Worm (Caenorhabditis elegans) whole organism, L4 larva: ENCODE measurements around the gene hrg-5.

Experiments
- D1046.2 ChIP-seq: fragments of 200-800 bp; sonication (Bioruptor generic); IDR thresholded peaks from 2 replicates; pipeline ENCODE4 v1.3.6; 2022; ENCODE audit warnings: missing genetic modification characterization, missing compliant biosample characterization
- F10B5.3 ChIP-seq: sonication (generic microtip); optimal IDR thresholded peaks from 2 replicates; lab custom pipeline; 2016; ENCODE audit warnings: mild to moderate bottlenecking, missing genetic modification characterization, missing compliant biosample characterization
- F49E8.2 ChIP-seq: sonication (generic microtip); optimal IDR thresholded peaks from 2 replicates; lab custom pipeline; 2016; ENCODE audit warnings: missing compliant biosample characterization, mild to moderate bottlenecking, missing genetic modification characterization, borderline replicate concordance
- R02D3.7 ChIP-seq: fragments of 150-350 bp; sonication (generic microtip); optimal IDR thresholded peaks from 3 replicates; lab custom pipeline; 2014; ENCODE audit warnings: missing biosample characterization, missing genetic modification characterization
- T26A8.4 ChIP-seq: fragments of 200-800 bp; sonication (Bioruptor generic); IDR thresholded peaks from 2 replicates; pipeline ENCODE4 v1.3.6; 2022; ENCODE audit warnings: missing genetic modification characterization, missing compliant biosample characterization
- Y5F2A.4 ChIP-seq: fragments of 200-800 bp; sonication (Bioruptor generic); optimal IDR thresholded peaks from 2 replicates; lab custom pipeline; 2018; ENCODE audit warnings: mild to moderate bottlenecking, missing genetic modification characterization, missing compliant biosample characterization
- ZK546.5 ChIP-seq, 2 experiments: sonication (generic microtip); optimal IDR thresholded peaks; 2 replicates each; lab custom pipeline; 2017; ENCODE audit warnings: missing biosample characterization in 2 of 2, missing genetic modification characterization in 2 of 2
- aha-1 ChIP-seq: fragments of 150-350 bp; peaks from one replicate; lab custom pipeline; 2014; ENCODE audit warnings: missing biosample characterization, missing genetic modification characterization
- arid-1 ChIP-seq: fragments of 200-800 bp; sonication (Bioruptor generic); conservative IDR thresholded peaks from 2 replicates; pipeline ENCODE4 v1.3.6; 2022; ENCODE audit warnings: missing genetic modification reagents, missing genetic modification characterization, missing compliant biosample characterization
- attf-4 ChIP-seq: sonication (generic microtip); optimal IDR thresholded peaks from 3 replicates; lab custom pipeline; 2017; ENCODE audit warnings: missing biosample characterization, missing genetic modification characterization
- ceh-28 ChIP-seq: fragments of 150-350 bp; optimal IDR thresholded peaks from 2 replicates; lab custom pipeline; 2014; ENCODE audit warnings: missing biosample characterization, missing genetic modification reagents, missing genetic modification characterization
- ceh-62 ChIP-seq: sonication (generic microtip); optimal IDR thresholded peaks from 2 replicates; lab custom pipeline; 2017; ENCODE audit warnings: missing biosample characterization, missing genetic modification characterization
- ces-1 ChIP-seq: fragments of 150-350 bp; sonication (generic microtip); optimal IDR thresholded peaks from 4 replicates; lab custom pipeline; 2014; ENCODE audit warnings: missing biosample characterization, missing genetic modification reagents, missing genetic modification characterization
- dmd-6 ChIP-seq: fragments of 200-800 bp; sonication (Bioruptor generic); IDR thresholded peaks from 2 replicates; pipeline ENCODE4 v1.3.6; 2022; ENCODE audit warnings: missing genetic modification reagents, missing genetic modification characterization, missing compliant biosample characterization
- dve-1 ChIP-seq: sonication (generic microtip); optimal IDR thresholded peaks from 2 replicates; lab custom pipeline; 2017; ENCODE audit warnings: antibody characterized with exemption, mild to moderate bottlenecking, missing genetic modification characterization, missing compliant biosample characterization; ENCODE audit not compliant: insufficient read depth
- egl-43 ChIP-seq: fragments of 200-800 bp; sonication (Bioruptor generic); IDR thresholded peaks from 2 replicates; pipeline ENCODE4 v1.3.6; 2022; ENCODE audit warnings: missing genetic modification reagents, missing genetic modification characterization, missing compliant biosample characterization
- fkh-10 ChIP-seq: fragments of 150-350 bp; optimal IDR thresholded peaks from 2 replicates; lab custom pipeline; 2014; ENCODE audit warnings: missing biosample characterization, missing genetic modification reagents, missing genetic modification characterization
- gei-8 ChIP-seq: fragments of 200-800 bp; sonication (Bioruptor generic); optimal IDR thresholded peaks from 2 replicates; lab custom pipeline; 2018; ENCODE audit warnings: mild to moderate bottlenecking, missing genetic modification characterization, missing compliant biosample characterization
- hif-1 ChIP-seq, 2 experiments: sonication (generic microtip); optimal IDR thresholded peaks; 2 replicates each; lab custom pipeline; 2016 to 2017; ENCODE audit warnings: missing compliant biosample characterization in 2 of 2, missing genetic modification characterization in 2 of 2, missing genetic modification reagents in 2 of 2, missing genotype in 2 of 2, mild to moderate bottlenecking in 1 of 2
- hlh-11 ChIP-seq: fragments of 200-800 bp; sonication (Bioruptor generic); optimal IDR thresholded peaks from 2 replicates; lab custom pipeline; 2018; ENCODE audit warnings: mild to moderate bottlenecking, missing genetic modification characterization, missing compliant biosample characterization
- hlh-30 ChIP-seq: sonication (generic microtip); optimal IDR thresholded peaks from 2 replicates; lab custom pipeline; 2017; ENCODE audit warnings: antibody characterized with exemption, mild to moderate bottlenecking, missing genetic modification characterization, missing compliant biosample characterization; ENCODE audit not compliant: insufficient read depth
- hmg-1.1 ChIP-seq: fragments of 200-800 bp; sonication (Bioruptor generic); IDR thresholded peaks from 2 replicates; pipeline ENCODE4 v1.3.6; 2022; ENCODE audit warnings: missing genetic modification reagents, missing genetic modification characterization, missing compliant biosample characterization
- jun-1 ChIP-seq: fragments of 150-350 bp; optimal IDR thresholded peaks from 2 replicates; lab custom pipeline; 2014; ENCODE audit warnings: missing biosample characterization, missing genetic modification reagents, missing genetic modification characterization
- lin-38 ChIP-seq: fragments of 200-800 bp; sonication (Bioruptor generic); IDR thresholded peaks from 2 replicates; pipeline ENCODE4 v1.3.6; 2022; ENCODE audit warnings: missing genetic modification reagents, missing genetic modification characterization, missing compliant biosample characterization
- mep-1 ChIP-seq: fragments of 150-350 bp; sonication (generic microtip); optimal IDR thresholded peaks from 3 replicates; lab custom pipeline; 2014; ENCODE audit warnings: missing biosample characterization, missing genetic modification characterization
- nhr-10 ChIP-seq: fragments of 150-350 bp; optimal IDR thresholded peaks from 2 replicates; lab custom pipeline; 2014; ENCODE audit warnings: missing biosample characterization, missing genetic modification characterization
- nhr-11 ChIP-seq: fragments of 150-350 bp; optimal IDR thresholded peaks from 2 replicates; lab custom pipeline; 2014; ENCODE audit warnings: missing biosample characterization, missing genetic modification characterization
- nhr-111 ChIP-seq: fragments of 200-800 bp; sonication (Bioruptor generic); optimal IDR thresholded peaks from 2 replicates; lab custom pipeline; 2018; ENCODE audit warnings: mild to moderate bottlenecking, missing genetic modification characterization, missing compliant biosample characterization
- nhr-25 ChIP-seq: sonication (generic microtip); optimal IDR thresholded peaks from 2 replicates; lab custom pipeline; 2017; ENCODE audit warnings: missing genetic modification characterization, mild to moderate bottlenecking, missing compliant biosample characterization, antibody characterized with exemption, moderate library complexity, borderline replicate concordance; ENCODE audit not compliant: insufficient read depth
- nhr-28 ChIP-seq: fragments of 150-350 bp; optimal IDR thresholded peaks from 2 replicates; lab custom pipeline; 2014; ENCODE audit warnings: missing biosample characterization, missing genetic modification characterization
- nhr-41 ChIP-seq: fragments of 200-800 bp; sonication (Bioruptor generic); IDR thresholded peaks from 2 replicates; pipeline ENCODE4 v1.3.6; 2022; ENCODE audit warnings: missing genetic modification reagents, missing genetic modification characterization, missing compliant biosample characterization
- nhr-42 ChIP-seq: fragments of 200-800 bp; sonication (Bioruptor generic); IDR thresholded peaks from 2 replicates; pipeline ENCODE4 v1.3.6; 2022; ENCODE audit warnings: missing genetic modification characterization, missing compliant biosample characterization
- nhr-76 ChIP-seq: fragments of 150-350 bp; optimal IDR thresholded peaks from 2 replicates; lab custom pipeline; 2014; ENCODE audit warnings: missing biosample characterization, missing genetic modification characterization
- nhr-77 ChIP-seq: fragments of 150-350 bp; optimal IDR thresholded peaks from 2 replicates; lab custom pipeline; 2014; ENCODE audit warnings: missing biosample characterization, missing genetic modification characterization
- php-3 ChIP-seq: fragments of 200-800 bp; sonication (Bioruptor generic); IDR thresholded peaks from 2 replicates; pipeline ENCODE4 v1.3.6; 2022; ENCODE audit warnings: missing genetic modification reagents, missing genetic modification characterization, missing compliant biosample characterization
- spr-1 ChIP-seq: sonication (generic microtip); optimal IDR thresholded peaks from 2 replicates; lab custom pipeline; 2016; ENCODE audit warnings: mild to moderate bottlenecking, missing genetic modification characterization, missing compliant biosample characterization
- spr-3 ChIP-seq: fragments of 200-800 bp; sonication (Bioruptor generic); optimal IDR thresholded peaks from 2 replicates; lab custom pipeline; 2018; ENCODE audit warnings: mild to moderate bottlenecking, missing genetic modification characterization, missing compliant biosample characterization
- tag-97 ChIP-seq: fragments of 200-800 bp; sonication (Bioruptor generic); IDR thresholded peaks from 2 replicates; pipeline ENCODE4 v1.3.6; 2022; ENCODE audit warnings: missing genetic modification characterization, missing compliant biosample characterization
- unc-62 ChIP-seq, 3 experiments: fragments of 150-350 bp in 1 of 3; sonication (generic microtip); optimal IDR thresholded peaks in 2 of 3; peaks in 1 of 3; 1 replicate in 1 of 3; 2 replicates in 2 of 3; lab custom pipeline; 2014 to 2017; ENCODE audit warnings: missing biosample characterization in 3 of 3, missing genetic modification characterization in 3 of 3, missing genetic modification reagents in 3 of 3, missing genotype in 1 of 3
- zag-1 ChIP-seq: fragments of 150-350 bp; optimal IDR thresholded peaks from 2 replicates; lab custom pipeline; 2014; ENCODE audit warnings: missing biosample characterization, missing genetic modification characterization
- ztf-11 ChIP-seq: fragments of 150-350 bp; optimal IDR thresholded peaks from 2 replicates; lab custom pipeline; 2014; ENCODE audit warnings: missing biosample characterization, missing genetic modification characterization

Gene hrg-5

DNA sequence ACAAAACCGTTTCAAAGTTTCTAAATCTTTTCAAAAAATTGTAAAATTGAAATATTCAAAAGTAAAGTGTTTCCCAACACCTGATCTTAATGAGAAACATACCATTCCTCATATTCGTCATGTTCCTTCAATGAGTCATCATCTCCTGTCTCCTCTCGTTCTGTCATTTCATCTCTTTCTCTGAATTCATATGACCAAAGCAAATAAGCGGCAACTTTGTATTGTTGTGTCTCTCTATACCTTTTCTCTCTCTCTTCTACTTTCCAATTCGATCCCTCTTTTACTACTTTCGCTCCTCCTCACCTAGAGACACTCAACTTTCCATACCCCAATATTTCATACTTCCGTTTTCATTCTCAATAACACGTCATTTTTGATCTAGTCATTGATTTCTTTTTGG, 21.0 kb downstream of the hrg-5 start (continued):
- TF ChIP-seq nhr-77 (tag; lab: Kevin White, UChicago) = no peak
- TF ChIP-seq arid-1 (GFP tag; lab: Robert Waterston, UW) = no peak
- TF ChIP-seq dve-1 (tag; lab: Kevin White, UChicago) = peak; percentile 29
- no peak for TF ChIP-seq F49E8.2 (tag; lab: Kevin White, UChicago)
- TF ChIP-seq nhr-10 (tag; lab: Kevin White, UChicago) = no peak
- no peak for TF ChIP-seq ceh-28 (tag; lab: Kevin White, UChicago)
- peak; percentile 70 for TF ChIP-seq hlh-30 (tag; lab: Kevin White, UChicago)
- no peak for TF ChIP-seq ceh-62 (tag; lab: Kevin White, UChicago)
- no peak for TF ChIP-seq F10B5.3
- no peak for TF ChIP-seq nhr-111
- TF ChIP-seq nhr-28 (tag; lab: Kevin White, UChicago) = peak; percentile 29
- TF ChIP-seq zag-1 (tag; lab: Kevin White, UChicago) = no peak
- TF ChIP-seq spr-1 = no peak
- TF ChIP-seq attf-4 (tag; lab: Kevin White, UChicago) = no peak
- TF ChIP-seq lin-38 (GFP tag; lab: Robert Waterston, UW) = no peak
- TF ChIP-seq hlh-11 (tag; lab: Kevin White, UChicago) = no peak
- TF ChIP-seq nhr-11 = no peak
- no peak for TF ChIP-seq hif-1 (tag; optimal IDR thresholded peaks at IDR 0.05; lab: Kevin White, UChicago)
- no peak for TF ChIP-seq D1046.2 (GFP tag; lab: Robert Waterston, UW)
- TF ChIP-seq nhr-42 = no peak
- no peak for TF ChIP-seq T26A8.4 (GFP tag; lab: Robert Waterston, UW)
- no peak for TF ChIP-seq jun-1 (tag; lab: Kevin White, UChicago)
- TF ChIP-seq hmg-1.1 (GFP tag; lab: Robert Waterston, UW) = 0 out of 2 replicates have a peak, but pooled peaks have one; percentile 38
- TF ChIP-seq php-3 (GFP tag; lab: Robert Waterston, UW) = no peak
- no peak for TF ChIP-seq nhr-76 (tag; lab: Kevin White, UChicago)
- no peak for TF ChIP-seq egl-43 (GFP tag; lab: Robert Waterston, UW)
- TF ChIP-seq R02D3.7 (tag; lab: Kevin White, UChicago) = no peak
- no peak for TF ChIP-seq ZK546.5 (tag; optimal IDR thresholded peaks at IDR 0.05; lab: Kevin White, UChicago)
- TF ChIP-seq mep-1 = peak; percentile 14
- no peak for TF ChIP-seq fkh-10
- no peak for TF ChIP-seq ces-1 (GFP tag; lab: Kevin White, UChicago)
- TF ChIP-seq dmd-6 (GFP tag; lab: Robert Waterston, UW) = peak; percentile 18; the same call in 1 of the 2 replicates
- no peak for TF ChIP-seq ztf-11
- no peak for TF ChIP-seq aha-1 (tag; lab: Kevin White, UChicago)
- no peak for TF ChIP-seq tag-97 (GFP tag; lab: Robert Waterston, UW)
- TF ChIP-seq Y5F2A.4 (GFP tag; lab: Kevin White, UChicago) = no peak
- TF ChIP-seq spr-3 (GFP tag; lab: Kevin White, UChicago) = no peak
- TF ChIP-seq gei-8 = no peak
- no peak for TF ChIP-seq unc-62 (GFP tag; optimal IDR thresholded peaks at IDR 0.05 in 1 of 2; lab: Kevin White, UChicago)
- TF ChIP-seq unc-62 (tag; optimal IDR thresholded peaks at IDR 0.05; lab: Kevin White, UChicago) = no peak
- TF ChIP-seq nhr-41 (GFP tag; lab: Robert Waterston, UW) = no peak

DNA sequence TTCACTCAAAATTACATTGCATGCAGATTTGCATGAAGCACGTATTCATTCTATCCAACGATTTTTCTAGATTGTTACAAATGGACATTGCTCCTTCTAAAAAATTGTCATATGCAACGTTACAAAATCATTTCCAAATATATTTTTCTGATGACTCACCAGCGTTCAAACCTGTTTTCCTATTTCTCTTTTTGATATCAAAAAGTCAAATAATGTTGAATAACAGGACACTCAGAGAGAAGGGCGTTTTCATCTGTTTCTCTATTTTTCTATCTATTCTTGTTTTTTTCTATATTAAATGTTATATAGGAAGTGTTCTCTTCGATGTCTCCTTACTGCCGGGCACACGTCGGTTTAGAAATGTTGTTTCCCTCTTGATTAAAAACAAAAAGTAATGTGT, 22.4 kb downstream of the hrg-5 start:
- TF ChIP-seq nhr-25 (tag; lab: Kevin White, UChicago) (no peak), nhr-28 (tag; lab: Kevin White, UChicago) (peak; percentile 18), unc-62 (GFP tag; optimal IDR thresholded peaks at IDR 0.05 in 1 of 2; lab: Kevin White, UChicago) (peak in 1 of 2 experiments; percentile 66), unc-62 (tag; optimal IDR thresholded peaks at IDR 0.05; lab: Kevin White, UChicago) (no peak), dve-1 (tag; lab: Kevin White, UChicago) (peak; percentile 48)
